Worm (Caenorhabditis elegans) whole organism, early embryonic: ENCODE measurements around the gene smoc-1.

Experiments
- B0310.2 ChIP-seq: sonication (generic microtip); optimal IDR thresholded peaks from 2 replicates; lab custom pipeline; 2016; ENCODE audit warnings: mild to moderate bottlenecking, missing genetic modification characterization, missing compliant biosample characterization
- ets-7 ChIP-seq: sonication (generic microtip); optimal IDR thresholded peaks from 2 replicates; lab custom pipeline; 2016; ENCODE audit warnings: missing genotype, missing genetic modification characterization, missing compliant biosample characterization
- hmbx-1 ChIP-seq: sonication (generic microtip); optimal IDR thresholded peaks from 2 replicates; lab custom pipeline; 2016; ENCODE audit warnings: mild to moderate bottlenecking, missing genetic modification characterization, missing compliant biosample characterization
- tbx-11 ChIP-seq: fragments of 200-800 bp; sonication (Bioruptor generic); IDR thresholded peaks from 2 replicates; pipeline ENCODE4 v1.3.6; 2022; ENCODE audit warnings: missing genetic modification characterization, missing compliant biosample characterization

Gene smoc-1

ce11 chrV:11803518-11803994, 46.1 kb downstream of the smoc-1 start:
- TF ChIP-seq tbx-11 (no peak), B0310.2 (tag; lab: Kevin White, UChicago) (no peak), ets-7 (tag; lab: Kevin White, UChicago) (no peak), hmbx-1 (no peak)
